Worm (Caenorhabditis elegans): ENCODE data around the gene spe-6.

Gene spe-6

ce11 chrIII:11465394-11465948, 39.8 kb upstream of the spe-6 start (continued):
- TF ChIP-seq mep-1 (tag; optimal IDR thresholded peaks at IDR 0.05) (peak; percentile 7), mes-2 (tag; optimal IDR thresholded peaks at IDR 0.05; ENCODE audit: poor library complexity, severe bottlenecking) (peak; percentile 25), hlh-30 (tag; optimal IDR thresholded peaks at IDR 0.05; ENCODE audit: insufficient read depth) (no peak), snpc-4 (tag; optimal IDR thresholded peaks at IDR 0.05) (peak; percentile 8), tra-1 (GFP tag; IDR thresholded peaks at IDR 0.05) (0 out of 2 replicates have a peak, but pooled peaks have one; percentile 10)

DNA sequence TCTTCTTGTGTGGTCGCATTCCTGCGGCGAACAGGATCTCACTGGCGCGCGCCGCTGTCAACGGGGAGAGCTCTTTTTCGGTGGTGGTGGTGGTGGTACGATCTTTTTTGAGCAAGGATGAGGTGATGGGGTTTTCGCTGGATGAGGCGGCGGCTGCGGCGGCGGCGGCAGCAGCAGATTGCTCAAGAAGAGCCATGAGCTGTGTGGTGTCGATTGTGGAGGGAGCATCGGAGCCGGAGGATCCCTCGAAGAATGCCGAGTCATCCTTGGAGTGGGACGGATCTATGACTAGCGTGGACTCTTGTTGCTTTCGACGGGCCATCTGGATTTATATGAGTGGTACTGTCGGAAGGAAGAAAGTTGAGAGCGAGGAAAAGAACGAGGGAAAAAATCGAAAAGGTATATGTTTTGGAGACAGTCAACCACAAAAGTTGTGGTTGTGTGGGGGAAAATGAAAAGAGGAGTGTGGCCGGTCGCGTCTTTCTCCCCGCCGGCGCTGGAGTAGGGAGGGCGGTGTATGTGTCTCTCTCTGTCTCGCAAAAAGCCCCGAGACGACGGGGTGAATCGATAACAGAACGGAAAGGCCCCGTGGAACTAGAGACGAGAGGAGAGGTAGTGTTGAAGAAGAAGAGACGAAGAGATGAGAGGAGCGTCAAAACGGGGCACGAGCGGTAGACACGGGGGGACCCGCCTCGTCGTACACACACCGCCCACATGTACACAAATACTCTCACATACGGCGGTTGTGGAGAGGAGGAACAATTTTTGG, 38.7 kb upstream of the spe-6 start:
- TF ChIP-seq daf-16 (GFP tag; optimal IDR thresholded peaks at IDR 0.05) = no peak
- TF ChIP-seq daf-16 (tag; optimal IDR thresholded peaks at IDR 0.05) = peak; percentile 6
- TF ChIP-seq duxl-1 (tag; optimal IDR thresholded peaks at IDR 0.05; ENCODE audit: poor library complexity) = no peak
- no peak for TF ChIP-seq ces-1 (GFP tag; optimal IDR thresholded peaks at IDR 0.05)
- TF ChIP-seq hmg-1.1 (GFP tag; IDR thresholded peaks at IDR 0.05) = 0 out of 2 replicates have a peak, but pooled peaks have one; percentile 24
- TF ChIP-seq hlh-30 (tag; optimal IDR thresholded peaks at IDR 0.05; ENCODE audit: insufficient read depth) = peak; percentile 88
- no peak for TF ChIP-seq daf-8 (GFP tag; IDR thresholded peaks at IDR 0.05)
- no peak for TF ChIP-seq ceh-82 (tag; optimal IDR thresholded peaks at IDR 0.05)
- TF ChIP-seq aha-1 (tag) = peak; percentile 65
- no peak for TF ChIP-seq T20F7.1 (GFP tag; optimal IDR thresholded peaks at IDR 0.05)
- TF ChIP-seq rbr-2 (tag; optimal IDR thresholded peaks at IDR 0.05) = peak; percentile 37
- peak; percentile 9 for TF ChIP-seq dve-1 (tag; optimal IDR thresholded peaks at IDR 0.05; ENCODE audit: insufficient read depth)
- no peak for TF ChIP-seq D1046.2 (GFP tag; IDR thresholded peaks at IDR 0.05)
- TF ChIP-seq mdl-1 (tag; optimal IDR thresholded peaks at IDR 0.05) = peak in 1 of 2 experiments; percentile 53
- TF ChIP-seq unc-62 (GFP tag; optimal IDR thresholded peaks at IDR 0.05 in 1 of 2) = peak in 1 of 2 experiments; percentile 27
- TF ChIP-seq unc-62 (tag; optimal IDR thresholded peaks at IDR 0.05) = no peak
- TF ChIP-seq dmd-6 (GFP tag; IDR thresholded peaks at IDR 0.05) = peak; percentile 34; the same call in 1 of the 2 replicates
- peak; percentile 41 for TF ChIP-seq nhr-28 (tag; optimal IDR thresholded peaks at IDR 0.05)
- TF ChIP-seq lin-29 (GFP tag; IDR thresholded peaks at IDR 0.05) = no peak
- peak in 1 of 2 experiments; percentile 19 for TF ChIP-seq lsy-2 (tag; optimal IDR thresholded peaks at IDR 0.05)
- TF ChIP-seq nhr-42 (GFP tag; IDR thresholded peaks at IDR 0.05) = 0 out of 2 replicates have a peak, but pooled peaks have one; percentile 13
- no peak for TF ChIP-seq F10B5.3 (tag; optimal IDR thresholded peaks at IDR 0.05)
- peak; percentile 93 for TF ChIP-seq set-16 (GFP tag; IDR thresholded peaks at IDR 0.05)
- TF ChIP-seq nhr-10 (tag; optimal IDR thresholded peaks at IDR 0.05) = no peak
- no peak for TF ChIP-seq lir-3 (tag; optimal IDR thresholded peaks at IDR 0.05)
- TF ChIP-seq mep-1 (tag; optimal IDR thresholded peaks at IDR 0.05) = peak; percentile 9
- no peak for TF ChIP-seq mxl-3 (GFP tag; optimal IDR thresholded peaks at IDR 0.05)
- peak; percentile 33 for TF ChIP-seq hlh-11 (tag; optimal IDR thresholded peaks at IDR 0.05)

- 0 out of 2 replicates have a peak, but pooled peaks have one; percentile 13 for TF ChIP-seq dmd-6 (GFP tag; IDR thresholded peaks at IDR 0.05)
- peak; percentile 61 for TF ChIP-seq nhr-25 (tag; optimal IDR thresholded peaks at IDR 0.05; ENCODE audit: borderline replicate concordance, insufficient read depth)
- peak; percentile 9 for TF ChIP-seq hlh-11 (tag; optimal IDR thresholded peaks at IDR 0.05)
- no peak for TF ChIP-seq pqm-1 (tag; optimal IDR thresholded peaks at IDR 0.05)
- 0 out of 2 replicates have a peak, but pooled peaks have one; percentile 26 for TF ChIP-seq ctbp-1 (GFP tag; IDR thresholded peaks at IDR 0.05)
- TF ChIP-seq T20F7.1 (GFP tag; optimal IDR thresholded peaks at IDR 0.05) = no peak
- peak in 1 of 2 experiments; percentile 7 for TF ChIP-seq lsy-2 (tag; optimal IDR thresholded peaks at IDR 0.05)
- 0 out of 2 replicates have a peak, but pooled peaks have one; percentile 12 for TF ChIP-seq ceh-44 (GFP tag; IDR thresholded peaks at IDR 0.05)
- peak; percentile 51 for TF ChIP-seq hlh-30 (tag; optimal IDR thresholded peaks at IDR 0.05; ENCODE audit: insufficient read depth)
- peak; percentile 26 for TF ChIP-seq lin-38 (GFP tag; IDR thresholded peaks at IDR 0.05)
- peak; percentile 9 for TF ChIP-seq nhr-28 (tag; optimal IDR thresholded peaks at IDR 0.05)
- TF ChIP-seq tra-1 (GFP tag; IDR thresholded peaks at IDR 0.05) = 0 out of 2 replicates have a peak, but pooled peaks have one; percentile 22
- TF ChIP-seq set-16 (GFP tag; IDR thresholded peaks at IDR 0.05) = peak; percentile 98
- peak; percentile 62 for TF ChIP-seq hmg-1.1 (GFP tag; IDR thresholded peaks at IDR 0.05)
- no peak for TF ChIP-seq lin-13 (GFP tag; optimal IDR thresholded peaks at IDR 0.05)
- no peak for TF ChIP-seq daf-16 (GFP tag; optimal IDR thresholded peaks at IDR 0.05)
- TF ChIP-seq daf-16 (tag; optimal IDR thresholded peaks at IDR 0.05) = no peak
- peak; percentile 87; the same call in 1 of the 2 replicates for TF ChIP-seq pha-4 (GFP tag; IDR thresholded peaks at IDR 0.05)
- TF ChIP-seq pha-4 (tag; optimal IDR thresholded peaks at IDR 0.05) = no peak
- TF ChIP-seq spr-1 (tag; optimal IDR thresholded peaks at IDR 0.05) = no peak
- TF ChIP-seq mes-2 (tag; optimal IDR thresholded peaks at IDR 0.05; ENCODE audit: poor library complexity, severe bottlenecking) = peak; percentile 27
- TF ChIP-seq aha-1 (tag) = peak; percentile 80
- no peak for TF ChIP-seq nhr-102 (tag; optimal IDR thresholded peaks at IDR 0.05)
These were observed 37.4 kb upstream of the spe-6 start for ce11 chrIII:11467631-11468481.
